Fruit fly (Drosophila melanogaster) whole organism, embryonic: ENCODE data around the gene Efr.
A peak's percentile ranks its signal among the peaks of the same experiment; 100 is the strongest.

Source experiments
- Aef1 ChIP-seq: fragments of 200-800 bp; sonication (Bioruptor generic); IDR thresholded peaks from 3 replicates; pipeline ENCODE4 v1.3.6; 2022; ENCODE audit warnings: missing biosample characterization, missing genetic modification characterization
- Asciz ChIP-seq: fragments of 200-800 bp; sonication (Bioruptor generic); optimal IDR thresholded peaks from 2 replicates; lab custom pipeline; 2017; ENCODE audit warnings: missing biosample characterization, mild to moderate bottlenecking, missing genetic modification characterization, missing genetic modification reagents
- Atf6 ChIP-seq: fragments of 200-800 bp; sonication (Bioruptor generic); IDR thresholded peaks from 2 replicates; pipeline ENCODE4 v1.3.6; 2022; ENCODE audit warnings: missing biosample characterization, missing genetic modification characterization
- CG10654 ChIP-seq: fragments of 200-800 bp; sonication (Bioruptor generic); optimal IDR thresholded peaks from 2 replicates; lab custom pipeline; 2016; ENCODE audit warnings: missing biosample characterization, missing genetic modification characterization
- CG11398 ChIP-seq: fragments of 200-800 bp; sonication (Bioruptor generic); optimal IDR thresholded peaks from 2 replicates; lab custom pipeline; 2016; ENCODE audit warnings: missing biosample characterization, missing genetic modification characterization
- CG11504 ChIP-seq: fragments of 200-800 bp; sonication (Bioruptor generic); optimal IDR thresholded peaks from 3 replicates; lab custom pipeline; 2019; ENCODE audit warnings: missing biosample characterization, mild to moderate bottlenecking, missing genetic modification characterization, moderate library complexity
- CG12219 ChIP-seq: fragments of 200-800 bp; sonication (Bioruptor generic); optimal IDR thresholded peaks from 3 replicates; lab custom pipeline; 2018; ENCODE audit warnings: missing biosample characterization, mild to moderate bottlenecking, missing genetic modification characterization
- CG1233 ChIP-seq: fragments of 200-800 bp; sonication (Bioruptor generic); optimal IDR thresholded peaks from 4 replicates; lab custom pipeline; 2018; ENCODE audit warnings: missing biosample characterization, mild to moderate bottlenecking, missing genetic modification characterization
- CG15011 ChIP-seq: fragments of 200-800 bp; sonication (Bioruptor generic); optimal IDR thresholded peaks from 3 replicates; lab custom pipeline; 2018; ENCODE audit warnings: missing biosample characterization, mild to moderate bottlenecking, missing genetic modification characterization
- CG17328 ChIP-seq: fragments of 200-800 bp; sonication (Bioruptor generic); IDR thresholded peaks from 2 replicates; pipeline ENCODE4 v1.3.6; 2022; ENCODE audit warnings: missing biosample characterization, missing genetic modification characterization
- CG2875 ChIP-seq: fragments of 200-800 bp; sonication (Bioruptor generic); optimal IDR thresholded peaks from 2 replicates; lab custom pipeline; 2017; ENCODE audit warnings: missing biosample characterization, mild to moderate bottlenecking, missing genetic modification characterization, missing genetic modification reagents
- CG4282 ChIP-seq: fragments of 200-800 bp; sonication (Bioruptor generic); optimal IDR thresholded peaks from 2 replicates; lab custom pipeline; 2016; ENCODE audit warnings: missing biosample characterization, missing genetic modification characterization
- CG4730 ChIP-seq: fragments of 200-800 bp; sonication (Bioruptor generic); IDR thresholded peaks from 2 replicates; pipeline ENCODE4 v1.3.6; 2022; ENCODE audit warnings: missing biosample characterization, missing genetic modification characterization
- CG7928 ChIP-seq: fragments of 200-800 bp; sonication (Bioruptor generic); optimal IDR thresholded peaks from 2 replicates; lab custom pipeline; 2017; ENCODE audit warnings: missing biosample characterization, mild to moderate bottlenecking, missing genetic modification characterization
- CG9817 ChIP-seq: fragments of 200-800 bp; sonication (Bioruptor generic); optimal IDR thresholded peaks from 2 replicates; lab custom pipeline; 2018; ENCODE audit warnings: missing biosample characterization, mild to moderate bottlenecking, missing genetic modification characterization, moderate library complexity
- CrebB ChIP-seq: fragments of 200-800 bp; sonication (Bioruptor generic); optimal IDR thresholded peaks from 3 replicates; lab custom pipeline; 2018; ENCODE audit warnings: missing biosample characterization, mild to moderate bottlenecking, missing genetic modification characterization
- ERR ChIP-seq: fragments of 200-800 bp; sonication (Bioruptor generic); optimal IDR thresholded peaks from 2 replicates; lab custom pipeline; 2016; ENCODE audit warnings: missing biosample characterization, missing genetic modification characterization
- Ets65A ChIP-seq: fragments of 200-800 bp; sonication (Bioruptor generic); peaks from one replicate; lab custom pipeline; 2016; ENCODE audit warnings: missing biosample characterization, missing genetic modification characterization
- HHEX ChIP-seq: fragments of 200-800 bp; sonication (Bioruptor generic); optimal IDR thresholded peaks from 3 replicates; lab custom pipeline; 2017; ENCODE audit warnings: missing biosample characterization, mild to moderate bottlenecking, missing genetic modification characterization, missing genetic modification reagents
- Hsf ChIP-seq: fragments of 200-800 bp; sonication (Bioruptor generic); optimal IDR thresholded peaks from 3 replicates; lab custom pipeline; 2016; ENCODE audit warnings: missing biosample characterization, missing genetic modification characterization
- Jarid2 ChIP-seq: fragments of 200-800 bp; sonication (Bioruptor generic); optimal IDR thresholded peaks from 3 replicates; lab custom pipeline; 2017; ENCODE audit warnings: mild to moderate bottlenecking, missing biosample characterization, missing genetic modification reagents, missing genetic modification characterization
- Myb ChIP-seq: fragments of 200-800 bp; sonication (Bioruptor generic); optimal IDR thresholded peaks from 2 replicates; lab custom pipeline; 2016; ENCODE audit warnings: missing biosample characterization, missing genetic modification characterization
- NFAT ChIP-seq: fragments of 200-800 bp; sonication (Bioruptor generic); IDR thresholded peaks from 2 replicates; pipeline ENCODE4 v1.3.6; 2022; ENCODE audit warnings: missing biosample characterization, missing genetic modification characterization
- NfI ChIP-seq: fragments of 200-800 bp; sonication (Bioruptor generic); optimal IDR thresholded peaks from 3 replicates; lab custom pipeline; 2018; ENCODE audit warnings: missing biosample characterization, mild to moderate bottlenecking, missing genetic modification characterization, moderate library complexity
- Rx ChIP-seq: fragments of 200-800 bp; sonication (Bioruptor generic); IDR thresholded peaks from 2 replicates; pipeline ENCODE4 v1.3.6; 2022; ENCODE audit warnings: missing biosample characterization, missing genetic modification characterization
- Six4 ChIP-seq: fragments of 200-800 bp; sonication (Bioruptor generic); optimal IDR thresholded peaks from 2 replicates; lab custom pipeline; 2016; ENCODE audit warnings: missing biosample characterization, missing genetic modification characterization
- chif ChIP-seq, 2 experiments: fragments of 200-800 bp; sonication (Bioruptor generic); optimal IDR thresholded peaks; 3 replicates each; lab custom pipeline; 2016; ENCODE audit warnings: missing biosample characterization in 2 of 2, missing genetic modification characterization in 2 of 2
- chm ChIP-seq: fragments of 200-800 bp; sonication (Bioruptor generic); IDR thresholded peaks from 2 replicates; pipeline ENCODE4 v1.3.6; 2022; ENCODE audit warnings: missing biosample characterization, missing genetic modification characterization
- danr ChIP-seq: fragments of 200-800 bp; sonication (Bioruptor generic); IDR thresholded peaks from 2 replicates; pipeline ENCODE4 v1.3.6; 2022; ENCODE audit warnings: missing biosample characterization, missing genetic modification characterization
- dpn ChIP-seq, 2 experiments: fragments of 200-800 bp; sonication (Bioruptor generic); optimal IDR thresholded peaks; 3 replicates each; lab custom pipeline; 2016; ENCODE audit warnings: missing biosample characterization in 2 of 2, missing genetic modification characterization in 2 of 2
- emc ChIP-seq: fragments of 200-800 bp; sonication (Bioruptor generic); optimal IDR thresholded peaks from 2 replicates; lab custom pipeline; 2016; ENCODE audit warnings: missing biosample characterization, missing genetic modification characterization
- fd102C ChIP-seq: fragments of 200-800 bp; sonication (Bioruptor generic); optimal IDR thresholded peaks from 2 replicates; lab custom pipeline; 2018; ENCODE audit warnings: missing biosample characterization, mild to moderate bottlenecking, missing genetic modification characterization, moderate library complexity
- gcm ChIP-seq: fragments of 200-800 bp; sonication (Bioruptor generic); optimal IDR thresholded peaks from 2 replicates; lab custom pipeline; 2019; ENCODE audit warnings: missing biosample characterization, mild to moderate bottlenecking, missing genetic modification characterization, moderate library complexity
- grn ChIP-seq: fragments of 200-800 bp; sonication (Bioruptor generic); optimal IDR thresholded peaks from 3 replicates; lab custom pipeline; 2017; ENCODE audit warnings: missing biosample characterization, missing genetic modification characterization
- gsb ChIP-seq: fragments of 200-800 bp; sonication (Bioruptor generic); IDR thresholded peaks from 2 replicates; pipeline ENCODE4 v1.3.6; 2022; ENCODE audit warnings: missing biosample characterization, missing genetic modification characterization
- hkb ChIP-seq, 2 experiments: fragments of 200-800 bp in 1 of 2; fragments of >200 bp in 1 of 2; sonication (Bioruptor generic) in 1 of 2; IDR thresholded peaks in 1 of 2; optimal IDR thresholded peaks in 1 of 2; 2 replicates each; pipeline versions ENCODE4 v1.3.6 to Lab custom; 2017 to 2022; ENCODE audit warnings: missing biosample characterization in 1 of 2, missing genetic modification characterization in 1 of 2
- jigr1 ChIP-seq: fragments of 200-800 bp; sonication (Bioruptor generic); IDR thresholded peaks from 3 replicates; pipeline ENCODE4 v1.3.6; 2022; ENCODE audit warnings: missing biosample characterization, missing genetic modification characterization
- knrl ChIP-seq: fragments of 200-800 bp; sonication (Bioruptor generic); IDR thresholded peaks from 3 replicates; pipeline ENCODE4 v1.3.6; 2022; ENCODE audit warnings: missing biosample characterization, missing genetic modification characterization; ENCODE audit not compliant: partially characterized antibody
- lov ChIP-seq, 2 experiments: fragments of 200-800 bp in 1 of 2; fragments of >200 bp in 1 of 2; sonication (Bioruptor generic) in 1 of 2; IDR thresholded peaks in 1 of 2; optimal IDR thresholded peaks in 1 of 2; 2 replicates in 1 of 2; 3 replicates in 1 of 2; pipeline versions ENCODE4 v1.3.6 to Lab custom; 2017 to 2022; ENCODE audit warnings: missing biosample characterization in 1 of 2, missing genetic modification characterization in 1 of 2
- peb ChIP-seq: fragments of 200-800 bp; sonication (Bioruptor generic); IDR thresholded peaks from 2 replicates; pipeline ENCODE4 v1.3.6; 2022; ENCODE audit warnings: missing biosample characterization, missing genetic modification characterization
- pho ChIP-seq: fragments of 200-800 bp; sonication (Bioruptor generic); optimal IDR thresholded peaks from 2 replicates; lab custom pipeline; 2016; ENCODE audit warnings: missing biosample characterization, missing genetic modification characterization
- shn ChIP-seq: fragments of 200-800 bp; sonication (Bioruptor generic); optimal IDR thresholded peaks from 3 replicates; lab custom pipeline; 2016; ENCODE audit warnings: missing biosample characterization, missing genetic modification characterization
- tgo ChIP-seq: fragments of 200-800 bp; sonication (Bioruptor generic); IDR thresholded peaks from 3 replicates; pipeline ENCODE4 v1.3.6; 2022; ENCODE audit warnings: missing biosample characterization, missing genetic modification characterization
- tll ChIP-seq, 2 experiments: fragments of 200-800 bp in 1 of 2; fragments of >200 bp in 1 of 2; sonication (Bioruptor generic) in 1 of 2; optimal IDR thresholded peaks; 2 replicates each; lab custom pipeline; 2017 to 2019; ENCODE audit warnings: missing biosample characterization in 2 of 2, missing genetic modification characterization in 2 of 2, mild to moderate bottlenecking in 1 of 2, moderate library complexity in 1 of 2
- usp ChIP-seq: fragments of >200 bp; optimal IDR thresholded peaks from 2 replicates; lab custom pipeline; 2017; ENCODE audit warnings: missing biosample characterization, missing genetic modification characterization
- vnd ChIP-seq: fragments of 200-800 bp; sonication (Bioruptor generic); IDR thresholded peaks from 3 replicates; pipeline ENCODE4 v1.3.6; 2022; ENCODE audit warnings: missing biosample characterization, missing genetic modification characterization; ENCODE audit not compliant: partially characterized antibody
- vvl ChIP-seq: fragments of 200-800 bp; sonication (Bioruptor generic); IDR thresholded peaks from 2 replicates; pipeline ENCODE4 v1.3.6; 2022; ENCODE audit warnings: missing biosample characterization, missing genetic modification characterization
- zfh1 ChIP-seq: fragments of 200-800 bp; sonication (Bioruptor generic); IDR thresholded peaks from 3 replicates; pipeline ENCODE4 v1.3.6; 2022; ENCODE audit warnings: missing biosample characterization, missing genetic modification characterization
- zfh2 ChIP-seq: fragments of 200-800 bp; sonication (Bioruptor generic); optimal IDR thresholded peaks from 2 replicates; lab custom pipeline; 2016; ENCODE audit warnings: missing biosample characterization, missing genetic modification characterization

Gene Efr

dm6 chrX:6193183-6193810 lies 26.5 kb upstream of the Efr start (continued):
- no peak for TF ChIP-seq vnd (GFP tag; lab: Robert Waterston, UW)
- TF ChIP-seq Six4 (GFP tag; lab: Kevin White, UChicago), result peak; percentile 29
- TF ChIP-seq CG15011, result peak; percentile 66
- peak; percentile 73 for TF ChIP-seq NFAT (GFP tag; lab: Robert Waterston, UW)
- no peak for TF ChIP-seq knrl
- TF ChIP-seq pho (GFP tag; lab: Kevin White, UChicago), result peak; percentile 25
- TF ChIP-seq CG4730 (GFP tag; lab: Robert Waterston, UW), result peak; percentile 81
- peak in 1 of 2 experiments; percentile 59 for TF ChIP-seq dpn (GFP tag; optimal IDR thresholded peaks at IDR 0.05; lab: Kevin White, UChicago)
- peak; percentile 21 for TF ChIP-seq CG7928
- peak; percentile 89 for TF ChIP-seq CG11504 (tag; lab: Kevin White, UChicago)
- peak; percentile 33 for TF ChIP-seq CG12219
- peak; percentile 94 for TF ChIP-seq vvl (GFP tag; lab: Robert Waterston, UW)
- TF ChIP-seq zfh2 (GFP tag; lab: Kevin White, UChicago), result peak; percentile 24
- TF ChIP-seq CG9817 (tag; lab: Kevin White, UChicago), result peak; percentile 78
- TF ChIP-seq tll (GFP tag; optimal IDR thresholded peaks at IDR 0.05; lab: Kevin White, UChicago), result no peak
- TF ChIP-seq fd102C (GFP tag; lab: Kevin White, UChicago), result no peak
- peak; percentile 48 for TF ChIP-seq Hsf (GFP tag; lab: Kevin White, UChicago)
- peak; percentile 46; the same call in 1 of the 2 replicates for TF ChIP-seq chm (GFP tag; lab: Robert Waterston, UW)
- TF ChIP-seq gsb (GFP tag; lab: Robert Waterston, UW), result peak; percentile 72
- no peak for TF ChIP-seq lov (optimal IDR thresholded peaks at IDR 0.05; lab: Kevin White, UChicago)
- peak; percentile 82; the same call in 2 of the 3 replicates for TF ChIP-seq lov (GFP tag; IDR thresholded peaks at IDR 0.05; lab: Robert Waterston, UW)
- no peak for TF ChIP-seq CG4282 (GFP tag; lab: Kevin White, UChicago)
- no peak for TF ChIP-seq CG11398 (GFP tag; lab: Kevin White, UChicago)
- peak; percentile 84 for TF ChIP-seq NfI
- no peak for TF ChIP-seq ERR (GFP tag; lab: Kevin White, UChicago)
- no peak for TF ChIP-seq gcm (GFP tag; lab: Kevin White, UChicago)
- TF ChIP-seq CrebB (tag; lab: Kevin White, UChicago), result peak; percentile 19
- no peak for TF ChIP-seq emc
- peak; percentile 74 for TF ChIP-seq Asciz (GFP tag; lab: Kevin White, UChicago)
- TF ChIP-seq Rx (GFP tag; lab: Robert Waterston, UW), result peak; percentile 75; the same call in 1 of the 2 replicates
- peak; percentile 80 for TF ChIP-seq danr
- TF ChIP-seq Ets65A, result peak; percentile 93
- TF ChIP-seq tgo (GFP tag; lab: Robert Waterston, UW), result peak; percentile 93
- TF ChIP-seq Myb (GFP tag; lab: Kevin White, UChicago), result no peak
- TF ChIP-seq CG10654 (GFP tag; lab: Kevin White, UChicago), result peak; percentile 33
- peak; percentile 91 for TF ChIP-seq zfh1 (GFP tag; lab: Robert Waterston, UW)
- peak in 1 of 2 experiments; percentile 6 for TF ChIP-seq chif (GFP tag; optimal IDR thresholded peaks at IDR 0.05; lab: Kevin White, UChicago)
- no peak for TF ChIP-seq usp (GFP tag; lab: Kevin White, UChicago)
- TF ChIP-seq hkb (optimal IDR thresholded peaks at IDR 0.05; lab: Kevin White, UChicago), result no peak
- peak; percentile 92 for TF ChIP-seq hkb (GFP tag; IDR thresholded peaks at IDR 0.05; lab: Robert Waterston, UW)
- peak; percentile 60 for TF ChIP-seq CG1233
- TF ChIP-seq shn (GFP tag; lab: Kevin White, UChicago), result no peak
- TF ChIP-seq CG2875 (GFP tag; lab: Kevin White, UChicago), result peak; percentile 44
- TF ChIP-seq Aef1 (GFP tag; lab: Robert Waterston, UW), result peak; percentile 85
- peak; percentile 78 for TF ChIP-seq HHEX
- TF ChIP-seq grn (GFP tag; lab: Kevin White, UChicago), result no peak
- TF ChIP-seq CG17328 (GFP tag; lab: Robert Waterston, UW), result peak; percentile 84
- TF ChIP-seq jigr1, result peak; percentile 54; the same call in 2 of the 3 replicates
- peak; percentile 75 for TF ChIP-seq peb
- peak; percentile 47 for TF ChIP-seq Jarid2 (GFP tag; lab: Kevin White, UChicago)
- peak; percentile 91 for TF ChIP-seq Atf6 (GFP tag; lab: Robert Waterston, UW)
